Worm (Caenorhabditis elegans) whole organism, L4 larva: ENCODE measurements around the gene F45E12.5.

Experiments used
- D1046.2 ChIP-seq: fragments of 200-800 bp; sonication (Bioruptor generic); IDR thresholded peaks from 2 replicates; pipeline ENCODE4 v1.3.6; 2022; ENCODE audit warnings: missing genetic modification characterization, missing compliant biosample characterization
- F10B5.3 ChIP-seq: sonication (generic microtip); optimal IDR thresholded peaks from 2 replicates; lab custom pipeline; 2016; ENCODE audit warnings: mild to moderate bottlenecking, missing genetic modification characterization, missing compliant biosample characterization
- F37D6.2 ChIP-seq: sonication (generic microtip); optimal IDR thresholded peaks from 2 replicates; lab custom pipeline; 2016; ENCODE audit warnings: mild to moderate bottlenecking, missing genetic modification characterization, missing compliant biosample characterization
- Y5F2A.4 ChIP-seq: fragments of 200-800 bp; sonication (Bioruptor generic); optimal IDR thresholded peaks from 2 replicates; lab custom pipeline; 2018; ENCODE audit warnings: mild to moderate bottlenecking, missing genetic modification characterization, missing compliant biosample characterization
- Y75B8A.6 ChIP-seq: fragments of 200-800 bp; sonication (Bioruptor generic); IDR thresholded peaks from 2 replicates; pipeline ENCODE4 v1.3.6; 2022; ENCODE audit warnings: missing genetic modification reagents, missing genetic modification characterization, missing compliant biosample characterization
- ZK337.2 ChIP-seq: fragments of 200-800 bp; sonication (Bioruptor generic); IDR thresholded peaks from 2 replicates; pipeline ENCODE4 v1.3.6; 2022; ENCODE audit warnings: missing genetic modification reagents, missing genetic modification characterization, missing compliant biosample characterization
- ZK546.5 ChIP-seq, 2 experiments: sonication (generic microtip); optimal IDR thresholded peaks; 2 replicates each; lab custom pipeline; 2017; ENCODE audit warnings: missing biosample characterization in 2 of 2, missing genetic modification characterization in 2 of 2
- ama-1 ChIP-seq: fragments of 150-350 bp; optimal IDR thresholded peaks from 2 replicates; lab custom pipeline; 2014; ENCODE audit warnings: inconsistent platforms, mixed read lengths
- arid-1 ChIP-seq: fragments of 200-800 bp; sonication (Bioruptor generic); conservative IDR thresholded peaks from 2 replicates; pipeline ENCODE4 v1.3.6; 2022; ENCODE audit warnings: missing genetic modification reagents, missing genetic modification characterization, missing compliant biosample characterization
- attf-4 ChIP-seq: sonication (generic microtip); optimal IDR thresholded peaks from 3 replicates; lab custom pipeline; 2017; ENCODE audit warnings: missing biosample characterization, missing genetic modification characterization
- ceh-28 ChIP-seq: fragments of 150-350 bp; optimal IDR thresholded peaks from 2 replicates; lab custom pipeline; 2014; ENCODE audit warnings: missing biosample characterization, missing genetic modification reagents, missing genetic modification characterization
- ceh-62 ChIP-seq: sonication (generic microtip); optimal IDR thresholded peaks from 2 replicates; lab custom pipeline; 2017; ENCODE audit warnings: missing biosample characterization, missing genetic modification characterization
- ces-1 ChIP-seq: fragments of 150-350 bp; sonication (generic microtip); optimal IDR thresholded peaks from 4 replicates; lab custom pipeline; 2014; ENCODE audit warnings: missing biosample characterization, missing genetic modification reagents, missing genetic modification characterization
- cey-2 ChIP-seq: sonication (generic microtip); optimal IDR thresholded peaks from 3 replicates; lab custom pipeline; 2017; ENCODE audit warnings: missing genetic modification characterization, mild to moderate bottlenecking, missing compliant biosample characterization, antibody characterized with exemption, borderline replicate concordance; ENCODE audit not compliant: insufficient read depth
- ctbp-1 ChIP-seq: fragments of 200-800 bp; sonication (Bioruptor generic); IDR thresholded peaks from 2 replicates; pipeline ENCODE4 v1.3.6; 2022; ENCODE audit warnings: missing genetic modification reagents, missing genetic modification characterization, missing compliant biosample characterization
- daf-8 ChIP-seq: fragments of 200-800 bp; sonication (Bioruptor generic); IDR thresholded peaks from 2 replicates; pipeline ENCODE4 v1.3.6; 2022; ENCODE audit warnings: missing genetic modification characterization, missing compliant biosample characterization
- dpl-1 ChIP-seq: fragments of 150-350 bp; optimal IDR thresholded peaks from 2 replicates; lab custom pipeline; 2014; ENCODE audit warnings: missing biosample characterization, missing genetic modification reagents, missing genetic modification characterization
- duxl-1 ChIP-seq: sonication (generic microtip); optimal IDR thresholded peaks from 2 replicates; lab custom pipeline; 2016; ENCODE audit warnings: mild to moderate bottlenecking, missing genetic modification characterization, moderate library complexity, missing compliant biosample characterization; ENCODE audit not compliant: poor library complexity
- fkh-10 ChIP-seq: fragments of 150-350 bp; optimal IDR thresholded peaks from 2 replicates; lab custom pipeline; 2014; ENCODE audit warnings: missing biosample characterization, missing genetic modification reagents, missing genetic modification characterization
- fos-1 ChIP-seq: fragments of 150-350 bp; optimal IDR thresholded peaks from 2 replicates; lab custom pipeline; 2014; ENCODE audit warnings: missing biosample characterization, missing genetic modification characterization
- gei-8 ChIP-seq: fragments of 200-800 bp; sonication (Bioruptor generic); optimal IDR thresholded peaks from 2 replicates; lab custom pipeline; 2018; ENCODE audit warnings: mild to moderate bottlenecking, missing genetic modification characterization, missing compliant biosample characterization
- hif-1 ChIP-seq, 2 experiments: sonication (generic microtip); optimal IDR thresholded peaks; 2 replicates each; lab custom pipeline; 2016 to 2017; ENCODE audit warnings: missing compliant biosample characterization in 2 of 2, missing genetic modification characterization in 2 of 2, missing genetic modification reagents in 2 of 2, missing genotype in 2 of 2, mild to moderate bottlenecking in 1 of 2
- hlh-11 ChIP-seq: fragments of 200-800 bp; sonication (Bioruptor generic); optimal IDR thresholded peaks from 2 replicates; lab custom pipeline; 2018; ENCODE audit warnings: mild to moderate bottlenecking, missing genetic modification characterization, missing compliant biosample characterization
- hmg-1.1 ChIP-seq: fragments of 200-800 bp; sonication (Bioruptor generic); IDR thresholded peaks from 2 replicates; pipeline ENCODE4 v1.3.6; 2022; ENCODE audit warnings: missing genetic modification reagents, missing genetic modification characterization, missing compliant biosample characterization
- lin-1 ChIP-seq: fragments of 200-800 bp; sonication (Bioruptor generic); IDR thresholded peaks from 2 replicates; pipeline ENCODE4 v1.3.6; 2022; ENCODE audit warnings: missing genetic modification reagents, missing genetic modification characterization, missing compliant biosample characterization
- lin-15B ChIP-seq: fragments of 150-350 bp; sonication (generic microtip); optimal IDR thresholded peaks from 3 replicates; lab custom pipeline; 2014; ENCODE audit warnings: missing biosample characterization, missing genetic modification characterization
- lin-39 ChIP-seq: fragments of 150-350 bp; optimal IDR thresholded peaks from 2 replicates; lab custom pipeline; 2014; ENCODE audit warnings: missing biosample characterization, missing genetic modification reagents, missing genetic modification characterization
- lir-3 ChIP-seq: sonication (generic microtip); optimal IDR thresholded peaks from 2 replicates; lab custom pipeline; 2016; ENCODE audit warnings: mild to moderate bottlenecking, missing genetic modification characterization, missing compliant biosample characterization
- lsy-2 ChIP-seq, 2 experiments: fragments of 150-350 bp in 1 of 2; sonication (generic microtip) in 1 of 2; optimal IDR thresholded peaks; 2 replicates each; lab custom pipeline; 2014 to 2017; ENCODE audit warnings: missing biosample characterization in 2 of 2, missing genetic modification characterization in 2 of 2
- madf-9 ChIP-seq: fragments of 200-800 bp; sonication (Bioruptor generic); conservative IDR thresholded peaks from 2 replicates; pipeline ENCODE4 v1.3.6; 2022; ENCODE audit warnings: missing genetic modification reagents, missing genetic modification characterization, missing compliant biosample characterization
- mdt-29 ChIP-seq: fragments of 200-800 bp; sonication (Bioruptor generic); IDR thresholded peaks from 2 replicates; pipeline ENCODE4 v1.3.6; 2022; ENCODE audit warnings: missing genetic modification reagents, missing genetic modification characterization, missing compliant biosample characterization
- mep-1 ChIP-seq: fragments of 150-350 bp; sonication (generic microtip); optimal IDR thresholded peaks from 3 replicates; lab custom pipeline; 2014; ENCODE audit warnings: missing biosample characterization, missing genetic modification characterization
- mxl-3 ChIP-seq: fragments of 200-800 bp; sonication (Bioruptor generic); optimal IDR thresholded peaks from 2 replicates; lab custom pipeline; 2018; ENCODE audit warnings: mild to moderate bottlenecking, missing genetic modification characterization, missing compliant biosample characterization
- nhr-10 ChIP-seq: fragments of 150-350 bp; optimal IDR thresholded peaks from 2 replicates; lab custom pipeline; 2014; ENCODE audit warnings: missing biosample characterization, missing genetic modification characterization
- nhr-102 ChIP-seq: sonication (generic microtip); optimal IDR thresholded peaks from 2 replicates; lab custom pipeline; 2016; ENCODE audit warnings: mild to moderate bottlenecking, missing genetic modification characterization, moderate library complexity, missing compliant biosample characterization
- nhr-6 ChIP-seq: fragments of 150-350 bp; optimal IDR thresholded peaks from 2 replicates; lab custom pipeline; 2014; ENCODE audit warnings: missing biosample characterization, missing genetic modification characterization
- nhr-76 ChIP-seq: fragments of 150-350 bp; optimal IDR thresholded peaks from 2 replicates; lab custom pipeline; 2014; ENCODE audit warnings: missing biosample characterization, missing genetic modification characterization
- pha-4 ChIP-seq, 2 experiments: fragments of 150-350 bp in 1 of 2; fragments of 200-800 bp in 1 of 2; sonication (Bioruptor generic) in 1 of 2; IDR thresholded peaks in 1 of 2; optimal IDR thresholded peaks in 1 of 2; 2 replicates each; pipeline versions ENCODE4 v1.3.6 to Lab custom; 2014 to 2022; ENCODE audit warnings: missing genetic modification characterization in 2 of 2, missing genetic modification reagents in 2 of 2, missing biosample characterization in 1 of 2, missing compliant biosample characterization in 1 of 2
- php-3 ChIP-seq: fragments of 200-800 bp; sonication (Bioruptor generic); IDR thresholded peaks from 2 replicates; pipeline ENCODE4 v1.3.6; 2022; ENCODE audit warnings: missing genetic modification reagents, missing genetic modification characterization, missing compliant biosample characterization
- pqm-1 ChIP-seq: sonication (generic microtip); optimal IDR thresholded peaks from 2 replicates; lab custom pipeline; 2017; ENCODE audit warnings: missing biosample characterization, missing genetic modification characterization
- rbr-2 ChIP-seq: sonication (generic microtip); optimal IDR thresholded peaks from 2 replicates; lab custom pipeline; 2016; ENCODE audit warnings: missing genotype, missing genetic modification characterization, missing compliant biosample characterization
- set-16 ChIP-seq: fragments of 200-800 bp; sonication (Bioruptor generic); IDR thresholded peaks from 2 replicates; pipeline ENCODE4 v1.3.6; 2022; ENCODE audit warnings: missing genetic modification reagents, missing genetic modification characterization, missing compliant biosample characterization
- snpc-4 ChIP-seq: fragments of 150-350 bp; optimal IDR thresholded peaks from 2 replicates; lab custom pipeline; 2014; ENCODE audit warnings: missing biosample characterization, missing genetic modification characterization
- tra-1 ChIP-seq: fragments of 200-800 bp; sonication (Bioruptor generic); IDR thresholded peaks from 2 replicates; pipeline ENCODE4 v1.3.6; 2022; ENCODE audit warnings: missing genetic modification reagents, missing genetic modification characterization, missing compliant biosample characterization
- unc-62 ChIP-seq, 3 experiments: fragments of 150-350 bp in 1 of 3; sonication (generic microtip); optimal IDR thresholded peaks in 2 of 3; peaks in 1 of 3; 1 replicate in 1 of 3; 2 replicates in 2 of 3; lab custom pipeline; 2014 to 2017; ENCODE audit warnings: missing biosample characterization in 3 of 3, missing genetic modification characterization in 3 of 3, missing genetic modification reagents in 3 of 3, missing genotype in 1 of 3
- vab-7 ChIP-seq: fragments of 200-800 bp; sonication (Bioruptor generic); IDR thresholded peaks from 2 replicates; pipeline ENCODE4 v1.3.6; 2022; ENCODE audit warnings: missing genetic modification reagents, missing genetic modification characterization, missing compliant biosample characterization
- zag-1 ChIP-seq: fragments of 150-350 bp; optimal IDR thresholded peaks from 2 replicates; lab custom pipeline; 2014; ENCODE audit warnings: missing biosample characterization, missing genetic modification characterization
- zfp-2 ChIP-seq: sonication (generic microtip); optimal IDR thresholded peaks from 2 replicates; lab custom pipeline; 2016; ENCODE audit warnings: mild to moderate bottlenecking, missing genetic modification characterization, missing compliant biosample characterization
- zip-11 ChIP-seq: fragments of 200-800 bp; sonication (Bioruptor generic); IDR thresholded peaks from 2 replicates; pipeline ENCODE4 v1.3.6; 2022; ENCODE audit warnings: missing genetic modification characterization, missing compliant biosample characterization
- ztf-11 ChIP-seq: fragments of 150-350 bp; optimal IDR thresholded peaks from 2 replicates; lab custom pipeline; 2014; ENCODE audit warnings: missing biosample characterization, missing genetic modification characterization
- ztf-7 ChIP-seq: fragments of 150-350 bp; optimal IDR thresholded peaks from 2 replicates; lab custom pipeline; 2014; ENCODE audit warnings: missing biosample characterization, missing genetic modification characterization

The F45E12.5 gene

DNA sequence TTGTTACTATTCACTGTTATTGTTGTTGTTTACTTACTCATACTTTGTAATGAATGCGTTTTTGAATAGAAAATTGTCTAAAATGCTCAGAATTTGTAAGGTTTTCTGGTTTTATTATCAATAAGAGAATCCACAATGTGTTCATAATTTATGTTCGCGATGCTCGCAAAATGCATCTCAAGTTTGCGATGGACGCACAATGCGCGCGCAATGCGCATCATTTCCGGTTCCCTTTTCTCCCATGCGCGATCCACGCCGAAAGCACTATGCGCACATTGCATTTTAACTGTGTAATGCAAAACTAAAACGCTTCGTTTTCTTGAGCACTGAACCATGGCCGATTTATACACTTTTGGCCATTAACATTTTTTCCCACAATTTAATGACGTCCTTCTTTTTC, 9.6 kb upstream of the F45E12.5 start (continued):
- TF ChIP-seq duxl-1 (tag; lab: Kevin White, UChicago), result no peak
- no peak for TF ChIP-seq dpl-1 (GFP tag; lab: Kevin White, UChicago)
- TF ChIP-seq lin-39 (tag; lab: Kevin White, UChicago), result no peak
- TF ChIP-seq ztf-11 (tag; lab: Kevin White, UChicago), result no peak
- TF ChIP-seq cey-2 (tag; lab: Kevin White, UChicago), result no peak
- no peak for TF ChIP-seq zag-1 (tag; lab: Kevin White, UChicago)
- no peak for TF ChIP-seq mep-1
- no peak for TF ChIP-seq zfp-2 (tag; lab: Kevin White, UChicago)
- no peak for TF ChIP-seq lir-3
- no peak for TF ChIP-seq mxl-3 (GFP tag; lab: Kevin White, UChicago)
- no peak for TF ChIP-seq daf-8 (GFP tag; lab: Robert Waterston, UW)
- no peak for TF ChIP-seq ZK337.2 (GFP tag; lab: Robert Waterston, UW)
- TF ChIP-seq vab-7 (GFP tag; lab: Robert Waterston, UW), result peak; percentile 33; the same call in 1 of the 2 replicates
- no peak for TF ChIP-seq nhr-102
- no peak for TF ChIP-seq lin-15B (tag; lab: Kevin White, UChicago)
- TF ChIP-seq ces-1 (GFP tag; lab: Kevin White, UChicago), result no peak
- TF ChIP-seq madf-9 (GFP tag; lab: Robert Waterston, UW), result 0 out of 2 replicates have a peak, but pooled peaks have one; percentile 10
- no peak for TF ChIP-seq nhr-76
- no peak for TF ChIP-seq fkh-10 (GFP tag; lab: Kevin White, UChicago)
- TF ChIP-seq lsy-2 (tag; optimal IDR thresholded peaks at IDR 0.05; lab: Kevin White, UChicago), result no peak
- no peak for TF ChIP-seq rbr-2 (tag; lab: Kevin White, UChicago)
- no peak for TF ChIP-seq attf-4
- TF ChIP-seq F10B5.3 (tag; lab: Kevin White, UChicago), result no peak
- no peak for TF ChIP-seq D1046.2 (GFP tag; lab: Robert Waterston, UW)
- TF ChIP-seq F37D6.2 (tag; lab: Kevin White, UChicago), result peak; percentile 38
- TF ChIP-seq unc-62 (GFP tag; optimal IDR thresholded peaks at IDR 0.05 in 1 of 2; lab: Kevin White, UChicago), result peak in 1 of 2 experiments; percentile 0
- TF ChIP-seq unc-62 (tag; optimal IDR thresholded peaks at IDR 0.05; lab: Kevin White, UChicago), result no peak
- 0 out of 2 replicates have a peak, but pooled peaks have one; percentile 31 for TF ChIP-seq Y75B8A.6 (GFP tag; lab: Robert Waterston, UW)
- no peak for TF ChIP-seq nhr-10 (tag; lab: Kevin White, UChicago)
- 0 out of 2 replicates have a peak, but pooled peaks have one; percentile 43 for TF ChIP-seq php-3 (GFP tag; lab: Robert Waterston, UW)
- TF ChIP-seq hmg-1.1 (GFP tag; lab: Robert Waterston, UW), result peak; percentile 49; the same call in 1 of the 2 replicates
- no peak for TF ChIP-seq set-16 (GFP tag; lab: Robert Waterston, UW)
- TF ChIP-seq zip-11 (GFP tag; lab: Robert Waterston, UW), result 0 out of 2 replicates have a peak, but pooled peaks have one; percentile 28
- no peak for TF ChIP-seq ZK546.5 (tag; optimal IDR thresholded peaks at IDR 0.05; lab: Kevin White, UChicago)
- TF ChIP-seq Y5F2A.4 (GFP tag; lab: Kevin White, UChicago), result no peak
- no peak for TF ChIP-seq lin-1
- no peak for TF ChIP-seq fos-1 (tag; lab: Kevin White, UChicago)
- no peak for TF ChIP-seq hlh-11 (tag; lab: Kevin White, UChicago)
- no peak for TF ChIP-seq snpc-4 (tag; lab: Kevin White, UChicago)
- TF ChIP-seq nhr-6 (tag; lab: Kevin White, UChicago), result no peak
- TF ChIP-seq ceh-62, result no peak
- no peak for TF ChIP-seq pqm-1
- peak; percentile 64; the same call in 1 of the 2 replicates for TF ChIP-seq arid-1 (GFP tag; lab: Robert Waterston, UW)
- no peak for TF ChIP-seq mdt-29
- no peak for TF ChIP-seq ama-1 (lab: Kevin White, UChicago)
- TF ChIP-seq gei-8 (GFP tag; lab: Kevin White, UChicago), result peak; percentile 64
- TF ChIP-seq hif-1 (tag; optimal IDR thresholded peaks at IDR 0.05; lab: Kevin White, UChicago), result peak in 1 of 2 experiments; percentile 61
- TF ChIP-seq tra-1 (GFP tag; lab: Robert Waterston, UW), result no peak
- no peak for TF ChIP-seq ceh-28 (tag; lab: Kevin White, UChicago)
- TF ChIP-seq ztf-7 (tag; lab: Kevin White, UChicago), result no peak
- peak; percentile 76 for TF ChIP-seq ctbp-1
- TF ChIP-seq pha-4 (GFP tag; IDR thresholded peaks at IDR 0.05; lab: Robert Waterston, UW), result no peak
- TF ChIP-seq pha-4 (tag; optimal IDR thresholded peaks at IDR 0.05; lab: Kevin White, UChicago), result no peak
